Worm (Caenorhabditis elegans): ENCODE measurements around the gene srz-18.

DNA sequence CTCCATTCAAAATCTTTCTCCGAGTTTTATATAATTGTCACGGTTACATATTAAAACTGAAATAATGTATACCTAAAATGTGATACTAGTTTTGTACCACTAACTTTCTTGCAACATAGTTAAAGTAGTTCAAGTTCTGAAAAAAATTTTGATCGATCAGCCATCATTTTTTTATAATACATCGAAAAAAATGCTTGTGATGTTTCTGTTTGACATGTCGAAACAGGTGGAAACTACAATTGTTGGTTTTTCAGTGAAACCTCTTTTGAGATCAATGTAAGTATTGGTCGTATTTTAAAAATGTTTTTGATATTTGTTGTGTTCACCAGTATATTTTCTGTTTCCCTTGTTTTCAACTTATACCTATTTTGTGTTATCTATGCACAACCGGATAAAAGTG lies 12.8 kb downstream of the srz-18 start, which contains the start of gene srxa-14:
- TF ChIP-seq nhr-12 (tag; optimal IDR thresholded peaks at IDR 0.05) (no peak), sem-2 (GFP tag; optimal IDR thresholded peaks at IDR 0.05) (no peak), ztf-11 (tag; optimal IDR thresholded peaks at IDR 0.05) (no peak), nhr-28 (tag; optimal IDR thresholded peaks at IDR 0.05) (no peak)

Measured in whole organism, mixed stage, embryonic.